Worm (Caenorhabditis elegans): ENCODE measurements around the gene lmtr-2.

DNA sequence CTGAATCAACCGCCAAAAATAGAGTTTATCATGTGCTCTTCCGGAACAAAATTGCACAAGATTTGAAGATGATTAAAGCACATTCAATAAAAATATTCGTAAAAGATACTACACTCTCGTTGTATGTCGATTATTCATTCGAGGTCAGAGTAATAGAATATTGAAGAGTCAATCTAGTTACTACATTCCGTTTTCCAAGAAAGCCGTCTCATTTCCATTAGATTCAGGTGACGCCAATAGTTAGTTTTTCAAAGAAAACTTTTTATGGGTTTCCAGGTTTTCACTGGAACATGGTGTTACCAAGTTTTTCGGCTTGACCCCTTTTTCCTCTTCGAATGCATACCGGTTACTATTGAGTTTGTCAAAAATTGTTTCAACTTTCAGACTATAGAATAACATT lies 40.4 kb downstream of the lmtr-2 start:
- TF ChIP-seq dao-5 (tag; optimal IDR thresholded peaks at IDR 0.05): no peak
- no peak for TF ChIP-seq him-1 (tag; optimal IDR thresholded peaks at IDR 0.05)

Data from whole organism, L4/young adult.